Worm (Caenorhabditis elegans) whole organism, early embryonic: ENCODE results near the gene C08G5.6.

Experiments
- B0310.2 ChIP-seq: sonication (generic microtip); optimal IDR thresholded peaks from 2 replicates; lab custom pipeline; 2016; ENCODE audit warnings: mild to moderate bottlenecking, missing genetic modification characterization, missing compliant biosample characterization
- F13C5.2 ChIP-seq: sonication (generic microtip); optimal IDR thresholded peaks from 2 replicates; lab custom pipeline; 2017; ENCODE audit warnings: mild to moderate bottlenecking, missing genetic modification characterization, inconsistent platforms, missing compliant biosample characterization
- aly-1 ChIP-seq: sonication (generic microtip); optimal IDR thresholded peaks from 2 replicates; lab custom pipeline; 2016; ENCODE audit warnings: missing genetic modification characterization, missing compliant biosample characterization
- ama-1 ChIP-seq: fragments of 150-350 bp; optimal IDR thresholded peaks from 2 replicates; lab custom pipeline; 2014
- ceh-13 ChIP-seq: fragments of 200-800 bp; sonication (Bioruptor generic); optimal IDR thresholded peaks from 2 replicates; lab custom pipeline; 2018; ENCODE audit warnings: mild to moderate bottlenecking, missing genetic modification characterization, missing compliant biosample characterization
- ceh-36 ChIP-seq: sonication (generic microtip); optimal IDR thresholded peaks from 2 replicates; lab custom pipeline; 2016; ENCODE audit warnings: missing genetic modification characterization, inconsistent platforms, missing compliant biosample characterization
- ets-7 ChIP-seq: sonication (generic microtip); optimal IDR thresholded peaks from 2 replicates; lab custom pipeline; 2016; ENCODE audit warnings: missing genotype, missing genetic modification characterization, missing compliant biosample characterization
- flt-1 ChIP-seq: fragments of 200-800 bp; sonication (Bioruptor generic); IDR thresholded peaks from 2 replicates; pipeline ENCODE4 v1.3.6; 2022; ENCODE audit warnings: missing genetic modification characterization, missing compliant biosample characterization
- hmbx-1 ChIP-seq: sonication (generic microtip); optimal IDR thresholded peaks from 2 replicates; lab custom pipeline; 2016; ENCODE audit warnings: mild to moderate bottlenecking, missing genetic modification characterization, missing compliant biosample characterization
- hmg-4 ChIP-seq: fragments of 200-800 bp; sonication (Bioruptor generic); optimal IDR thresholded peaks from 2 replicates; lab custom pipeline; 2018; ENCODE audit warnings: mild to moderate bottlenecking, missing genetic modification characterization, missing compliant biosample characterization
- hnd-1 ChIP-seq: sonication (generic microtip); optimal IDR thresholded peaks from 2 replicates; lab custom pipeline; 2016; ENCODE audit warnings: missing genetic modification characterization, missing compliant biosample characterization
- pes-1 ChIP-seq: fragments of 200-800 bp; sonication (Bioruptor generic); IDR thresholded peaks from 2 replicates; pipeline ENCODE4 v1.3.6; 2022; ENCODE audit warnings: missing genetic modification reagents, missing genetic modification characterization, missing compliant biosample characterization
- scrt-1 ChIP-seq: fragments of 200-800 bp; sonication (Bioruptor generic); IDR thresholded peaks from 2 replicates; pipeline ENCODE4 v1.3.6; 2022; ENCODE audit warnings: missing genetic modification characterization, missing compliant biosample characterization
- sea-1 ChIP-seq: fragments of 200-800 bp; sonication (Bioruptor generic); conservative IDR thresholded peaks from 2 replicates; pipeline ENCODE4 v1.3.6; 2022; ENCODE audit warnings: missing genetic modification characterization, missing compliant biosample characterization
- tbx-11 ChIP-seq: fragments of 200-800 bp; sonication (Bioruptor generic); IDR thresholded peaks from 2 replicates; pipeline ENCODE4 v1.3.6; 2022; ENCODE audit warnings: missing genetic modification characterization, missing compliant biosample characterization
- tbx-37 ChIP-seq: fragments of 200-800 bp; sonication (Bioruptor generic); conservative IDR thresholded peaks from 2 replicates; pipeline ENCODE4 v1.3.6; 2022; ENCODE audit warnings: missing genetic modification reagents, missing genetic modification characterization, missing compliant biosample characterization
- tra-4 ChIP-seq: sonication (generic microtip); optimal IDR thresholded peaks from 2 replicates; lab custom pipeline; 2017; ENCODE audit warnings: missing genetic modification characterization, missing compliant biosample characterization

C08G5.6 gene

DNA sequence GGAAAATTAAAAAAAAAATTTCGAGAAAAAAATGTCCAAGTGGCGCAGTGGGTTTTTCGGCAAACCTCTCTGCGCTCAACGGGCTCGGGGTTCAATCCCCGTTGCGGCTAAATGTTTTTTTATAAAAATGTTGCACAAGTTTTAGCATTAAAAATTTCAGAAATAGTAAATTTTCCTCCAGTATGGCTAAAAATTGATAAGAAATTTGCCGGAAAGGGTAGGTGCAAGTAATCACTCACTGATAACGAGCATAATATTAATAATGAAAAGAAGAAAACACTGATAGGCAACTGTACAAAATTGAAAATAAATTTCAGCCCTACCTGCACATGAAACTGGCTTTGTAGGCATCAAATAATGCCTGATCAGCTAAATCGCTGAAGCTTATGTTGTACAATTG lies 6.0 kb upstream of the C08G5.6 start:
- TF ChIP-seq ceh-13 (GFP tag; lab: Kevin White, UChicago) (no peak), hmbx-1 (tag; lab: Kevin White, UChicago) (no peak), pes-1 (GFP tag; lab: Robert Waterston, UW) (0 out of 2 replicates have a peak, but pooled peaks have one; percentile 15)

DNA sequence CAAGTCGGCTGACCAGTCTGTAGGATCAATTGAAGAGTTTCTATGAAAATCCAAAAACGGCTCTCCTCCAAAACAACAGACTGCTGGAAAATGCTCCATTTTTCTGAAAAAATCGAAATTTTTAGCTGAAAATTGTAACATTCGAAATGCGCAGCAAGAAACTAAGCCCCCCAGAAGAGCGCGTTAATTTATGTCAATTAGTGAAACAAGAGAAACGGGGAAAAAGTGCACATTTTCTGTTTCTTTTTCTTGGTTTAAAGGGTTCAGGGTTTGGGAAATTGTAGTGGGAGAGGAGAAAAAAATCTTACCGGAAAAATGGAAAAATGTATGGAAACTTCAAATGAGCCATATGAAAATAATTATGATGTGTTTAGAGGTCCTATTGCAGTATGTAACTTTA lies 5.1 kb upstream of the C08G5.6 start, which contains the start of gene C08G5.7:
TSS of gene C08G5.7 (minus strand) at position 101 of the 400 bp plus-strand sequence.
- TF ChIP-seq F13C5.2 (tag; lab: Kevin White, UChicago) (no peak), tbx-11 (GFP tag; lab: Robert Waterston, UW) (no peak), hmbx-1 (tag; lab: Kevin White, UChicago) (no peak), hnd-1 (no peak), flt-1 (GFP tag; lab: Robert Waterston, UW) (no peak), ama-1 (lab: Kevin White, UChicago) (no peak), tra-4 (tag; lab: Kevin White, UChicago) (no peak), ceh-36 (tag; lab: Kevin White, UChicago) (no peak), hmg-4 (no peak), ets-7 (tag; lab: Kevin White, UChicago) (no peak), ceh-13 (GFP tag; lab: Kevin White, UChicago) (no peak), tbx-37 (GFP tag; lab: Robert Waterston, UW) (no peak), B0310.2 (tag; lab: Kevin White, UChicago) (no peak), pes-1 (GFP tag; lab: Robert Waterston, UW) (no peak), scrt-1 (GFP tag; lab: Robert Waterston, UW) (no peak)

DNA sequence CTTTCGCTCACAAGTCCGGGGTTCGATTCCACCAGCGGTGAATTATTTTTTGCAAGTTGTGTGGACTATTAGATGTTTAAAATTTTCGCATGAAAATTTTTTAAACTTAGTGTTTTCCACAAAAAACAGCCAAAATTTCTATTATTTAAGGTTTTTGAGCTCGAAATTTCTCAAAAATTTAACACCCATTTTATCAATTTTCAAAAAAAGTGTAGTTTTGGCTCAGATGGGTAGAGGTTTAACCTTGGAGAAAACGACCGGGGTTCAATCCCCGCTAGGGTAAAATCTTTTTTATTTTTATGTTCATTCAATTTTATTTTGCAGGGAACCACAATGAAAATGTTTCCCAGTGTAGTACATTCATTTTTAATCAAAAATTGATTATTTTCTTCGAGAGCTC lies 1.1 kb upstream of the C08G5.6 start:
- TF ChIP-seq ceh-13 (GFP tag; lab: Kevin White, UChicago) (no peak), B0310.2 (tag; lab: Kevin White, UChicago) (no peak), ama-1 (lab: Kevin White, UChicago) (no peak), aly-1 (tag; lab: Kevin White, UChicago) (no peak), F13C5.2 (tag; lab: Kevin White, UChicago) (no peak), ets-7 (tag; lab: Kevin White, UChicago) (no peak), hmg-4 (no peak), tra-4 (tag; lab: Kevin White, UChicago) (no peak), pes-1 (GFP tag; lab: Robert Waterston, UW) (no peak), hnd-1 (no peak), flt-1 (GFP tag; lab: Robert Waterston, UW) (no peak), scrt-1 (GFP tag; lab: Robert Waterston, UW) (no peak), ceh-36 (tag; lab: Kevin White, UChicago) (no peak)

DNA sequence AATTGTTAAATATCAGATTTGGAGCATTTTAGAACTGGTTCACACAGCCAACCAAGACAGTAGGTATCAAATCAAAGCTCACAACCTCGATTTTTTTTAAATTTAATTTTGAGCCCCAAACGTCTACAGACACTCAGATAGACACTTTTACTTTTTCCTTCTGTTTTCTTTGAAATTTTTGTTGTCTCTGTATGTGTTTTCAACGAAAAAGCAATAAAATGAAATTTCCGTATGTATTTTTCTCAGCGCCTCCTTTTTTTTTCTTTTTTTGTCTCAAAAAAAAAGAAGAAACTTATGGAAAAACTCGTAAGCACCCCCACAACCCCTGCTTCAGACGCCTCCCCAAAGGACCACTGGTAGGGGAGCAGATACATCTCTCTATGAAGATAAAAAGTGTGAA lies 3.5 kb downstream of the C08G5.6 start:
- TF ChIP-seq pes-1 (GFP tag; lab: Robert Waterston, UW) (no peak), B0310.2 (tag; lab: Kevin White, UChicago) (no peak), ets-7 (tag; lab: Kevin White, UChicago) (no peak), ceh-36 (tag; lab: Kevin White, UChicago) (no peak), hmbx-1 (tag; lab: Kevin White, UChicago) (no peak), sea-1 (no peak), hmg-4 (no peak), hnd-1 (no peak), aly-1 (tag; lab: Kevin White, UChicago) (no peak), tra-4 (tag; lab: Kevin White, UChicago) (no peak), ama-1 (lab: Kevin White, UChicago) (no peak), ceh-13 (GFP tag; lab: Kevin White, UChicago) (no peak), scrt-1 (GFP tag; lab: Robert Waterston, UW) (no peak), F13C5.2 (tag; lab: Kevin White, UChicago) (no peak), tbx-37 (GFP tag; lab: Robert Waterston, UW) (no peak), tbx-11 (GFP tag; lab: Robert Waterston, UW) (no peak), flt-1 (GFP tag; lab: Robert Waterston, UW) (no peak)

DNA sequence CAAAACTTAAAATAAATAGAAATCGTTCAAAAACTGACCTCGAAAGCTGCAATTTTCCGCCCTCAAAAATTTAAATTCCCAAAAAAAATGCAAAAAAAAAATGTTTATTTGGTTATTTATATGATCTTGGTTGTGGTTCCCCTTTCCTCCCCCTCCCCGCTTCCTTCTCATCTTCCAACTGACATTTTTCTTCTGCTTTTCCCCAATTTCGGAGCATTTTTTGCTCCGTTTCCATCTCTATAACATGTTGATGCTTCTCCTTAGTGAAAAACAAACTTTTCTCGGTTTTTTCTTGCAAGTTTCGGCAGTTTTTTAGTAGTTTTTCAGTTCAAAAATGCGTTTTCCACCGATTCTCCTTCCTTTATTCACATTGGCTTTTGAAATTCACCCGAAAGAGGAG lies 4.7 kb downstream of the C08G5.6 start, which contains the start of gene Y39F10A.1:
TSS of gene Y39F10A.1 (plus strand) at position 301 of the 400 bp plus-strand sequence.
- no peak for TF ChIP-seq hnd-1
- TF ChIP-seq B0310.2 (tag; lab: Kevin White, UChicago) = no peak
- TF ChIP-seq flt-1 (GFP tag; lab: Robert Waterston, UW) = no peak
- no peak for TF ChIP-seq ceh-13 (GFP tag; lab: Kevin White, UChicago)
- no peak for TF ChIP-seq sea-1
- TF ChIP-seq tbx-37 (GFP tag; lab: Robert Waterston, UW) = no peak
- TF ChIP-seq pes-1 (GFP tag; lab: Robert Waterston, UW) = no peak
- TF ChIP-seq hmbx-1 (tag; lab: Kevin White, UChicago) = no peak
- TF ChIP-seq tra-4 (tag; lab: Kevin White, UChicago) = no peak
- no peak for TF ChIP-seq aly-1 (tag; lab: Kevin White, UChicago)
- TF ChIP-seq ets-7 (tag; lab: Kevin White, UChicago) = no peak
- no peak for TF ChIP-seq F13C5.2 (tag; lab: Kevin White, UChicago)
- TF ChIP-seq ceh-36 (tag; lab: Kevin White, UChicago) = no peak
- TF ChIP-seq scrt-1 (GFP tag; lab: Robert Waterston, UW) = no peak
- no peak for TF ChIP-seq ama-1 (lab: Kevin White, UChicago)
- TF ChIP-seq hmg-4 = no peak
- no peak for TF ChIP-seq tbx-11 (GFP tag; lab: Robert Waterston, UW)

DNA sequence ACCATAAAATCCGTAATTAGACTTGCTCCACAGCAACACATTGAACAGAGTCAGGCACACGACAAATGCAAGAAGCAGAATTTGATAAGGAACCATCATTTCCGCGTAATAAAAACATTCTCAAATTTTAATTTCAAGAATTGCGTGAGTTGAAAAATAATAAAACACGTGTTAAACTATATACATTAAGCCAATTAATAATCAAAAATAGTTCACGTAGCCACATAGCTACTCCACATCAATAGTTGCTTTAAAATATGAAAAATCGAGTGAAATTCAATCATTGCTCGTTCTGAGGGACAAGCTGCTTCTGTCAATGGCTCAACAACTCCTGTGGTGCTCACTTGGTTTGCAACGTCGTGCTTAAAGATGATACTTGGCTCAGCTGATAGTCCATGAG lies 12.6 kb downstream of the C08G5.6 start, which contains the start of gene Y39F10A.3:
TSS of gene Y39F10A.3 (minus strand) at position 101 of the 400 bp plus-strand sequence.
- TF ChIP-seq ets-7 (tag; lab: Kevin White, UChicago) = no peak
- no peak for TF ChIP-seq ceh-13 (GFP tag; lab: Kevin White, UChicago)
- TF ChIP-seq hmg-4 = no peak
- no peak for TF ChIP-seq aly-1 (tag; lab: Kevin White, UChicago)
- TF ChIP-seq hnd-1 = no peak
- no peak for TF ChIP-seq tbx-11 (GFP tag; lab: Robert Waterston, UW)
- no peak for TF ChIP-seq scrt-1 (GFP tag; lab: Robert Waterston, UW)
- no peak for TF ChIP-seq tra-4 (tag; lab: Kevin White, UChicago)
- TF ChIP-seq hmbx-1 (tag; lab: Kevin White, UChicago) = no peak
- TF ChIP-seq tbx-37 (GFP tag; lab: Robert Waterston, UW) = no peak
- TF ChIP-seq B0310.2 (tag; lab: Kevin White, UChicago) = no peak
- TF ChIP-seq flt-1 (GFP tag; lab: Robert Waterston, UW) = no peak
- TF ChIP-seq ama-1 (lab: Kevin White, UChicago) = no peak
- no peak for TF ChIP-seq ceh-36 (tag; lab: Kevin White, UChicago)
- no peak for TF ChIP-seq F13C5.2 (tag; lab: Kevin White, UChicago)
- no peak for TF ChIP-seq sea-1
